Fruit fly (Drosophila melanogaster) whole organism, prepupa: Measurements from ENCODE around the gene CG6709.

Source experiments
- Blimp-1 ChIP-seq: fragments of 200-800 bp; sonication (Bioruptor generic); optimal IDR thresholded peaks from 3 replicates; lab custom pipeline; 2017; ENCODE audit warnings: missing biosample characterization, missing genetic modification characterization, mild to moderate bottlenecking, moderate library complexity, missing genetic modification reagents
- CG10631 ChIP-seq: fragments of 200-800 bp; sonication (Bioruptor generic); optimal IDR thresholded peaks from 2 replicates; lab custom pipeline; 2016; ENCODE audit warnings: missing biosample characterization, missing genetic modification characterization
- CG10669 ChIP-seq: fragments of 200-800 bp; sonication (Bioruptor generic); optimal IDR thresholded peaks from 3 replicates; lab custom pipeline; 2018; ENCODE audit warnings: missing biosample characterization, mild to moderate bottlenecking, missing genetic modification characterization, moderate library complexity
- CG11294 ChIP-seq: fragments of 200-800 bp; sonication (Bioruptor generic); IDR thresholded peaks from 2 replicates; pipeline ENCODE4 v1.3.6; 2022; ENCODE audit warnings: missing biosample characterization, missing genetic modification characterization
- CG11762 ChIP-seq: fragments of 200-800 bp; sonication (Bioruptor generic); optimal IDR thresholded peaks from 3 replicates; lab custom pipeline; 2016; ENCODE audit warnings: missing biosample characterization, missing genetic modification characterization; ENCODE audit not compliant: insufficient read depth
- CG11902 ChIP-seq: fragments of 200-800 bp; sonication (Bioruptor generic); optimal IDR thresholded peaks from 3 replicates; lab custom pipeline; 2016; ENCODE audit warnings: missing biosample characterization, missing genetic modification characterization
- CG15336 ChIP-seq: fragments of 200-800 bp; sonication (Bioruptor generic); IDR thresholded peaks from 2 replicates; pipeline ENCODE4 v1.3.6; 2022; ENCODE audit warnings: missing biosample characterization, missing genetic modification characterization
- CG1621 ChIP-seq: fragments of 200-800 bp; sonication (Bioruptor generic); optimal IDR thresholded peaks from 3 replicates; lab custom pipeline; 2018; ENCODE audit warnings: missing biosample characterization, mild to moderate bottlenecking, missing genetic modification characterization
- CG16779 ChIP-seq: fragments of 200-800 bp; sonication (Bioruptor generic); optimal IDR thresholded peaks from 3 replicates; lab custom pipeline; 2017; ENCODE audit warnings: missing biosample characterization, mild to moderate bottlenecking, missing genetic modification characterization
- CG3032 ChIP-seq: fragments of 200-800 bp; optimal IDR thresholded peaks from 2 replicates; lab custom pipeline; 2019; ENCODE audit warnings: missing biosample characterization, mild to moderate bottlenecking, missing genetic modification characterization, moderate library complexity
- CG32006 ChIP-seq: fragments of 200-800 bp; sonication (Bioruptor generic); optimal IDR thresholded peaks from 3 replicates; lab custom pipeline; 2017; ENCODE audit warnings: missing biosample characterization, mild to moderate bottlenecking, missing genetic modification characterization
- CG34406 ChIP-seq: fragments of 200-800 bp; sonication (Bioruptor generic); optimal IDR thresholded peaks from 3 replicates; lab custom pipeline; 2016; ENCODE audit warnings: missing biosample characterization, missing genetic modification characterization
- CG3919 ChIP-seq: fragments of 200-800 bp; sonication (Bioruptor generic); optimal IDR thresholded peaks from 3 replicates; lab custom pipeline; 2016; ENCODE audit warnings: missing biosample characterization, missing genetic modification characterization
- CG6163 ChIP-seq: fragments of 200-800 bp; sonication (Bioruptor generic); IDR thresholded peaks from 3 replicates; pipeline ENCODE4 v1.3.6; 2022; ENCODE audit warnings: missing biosample characterization, missing genetic modification characterization
- CG6792 ChIP-seq: fragments of 200-800 bp; sonication (Bioruptor generic); optimal IDR thresholded peaks from 3 replicates; lab custom pipeline; 2016; ENCODE audit warnings: missing biosample characterization, missing genetic modification characterization
- CG6854 ChIP-seq: fragments of 200-800 bp; sonication (Bioruptor generic); optimal IDR thresholded peaks from 2 replicates; lab custom pipeline; 2017; ENCODE audit warnings: missing biosample characterization, mild to moderate bottlenecking, missing genetic modification characterization
- CG8119 ChIP-seq: fragments of 200-800 bp; sonication (Bioruptor generic); IDR thresholded peaks from 3 replicates; pipeline ENCODE4 v1.3.6; 2022; ENCODE audit warnings: missing biosample characterization, missing genetic modification characterization
- CG8319 ChIP-seq: fragments of 200-800 bp; sonication (Bioruptor generic); optimal IDR thresholded peaks from 3 replicates; lab custom pipeline; 2016; ENCODE audit warnings: missing biosample characterization, missing genetic modification characterization
- CG8632 ChIP-seq: fragments of 200-800 bp; sonication (Bioruptor generic); optimal IDR thresholded peaks from 3 replicates; lab custom pipeline; 2016; ENCODE audit warnings: missing biosample characterization, missing genetic modification characterization
- Eip75B ChIP-seq: fragments of 200-800 bp; sonication (Bioruptor generic); optimal IDR thresholded peaks from 3 replicates; lab custom pipeline; 2016; ENCODE audit warnings: missing biosample characterization, missing genetic modification characterization
- Eip78C ChIP-seq: fragments of 200-800 bp; sonication (Bioruptor generic); peaks from one replicate; lab custom pipeline; 2016; ENCODE audit warnings: missing biosample characterization, missing genetic modification characterization
- Eip93F ChIP-seq: fragments of 200-800 bp; sonication (Bioruptor generic); optimal IDR thresholded peaks from 2 replicates; lab custom pipeline; 2016; ENCODE audit warnings: missing biosample characterization, mild to moderate bottlenecking, missing genetic modification characterization
- Ets21C ChIP-seq: fragments of 200-800 bp; sonication (Bioruptor generic); optimal IDR thresholded peaks from 3 replicates; lab custom pipeline; 2016; ENCODE audit warnings: missing biosample characterization, missing genetic modification characterization
- Ets96B ChIP-seq: fragments of 200-800 bp; optimal IDR thresholded peaks from 2 replicates; lab custom pipeline; 2019; ENCODE audit warnings: missing biosample characterization, mild to moderate bottlenecking, missing genetic modification characterization, moderate library complexity
- Gug ChIP-seq: fragments of 200-800 bp; sonication (Bioruptor generic); IDR thresholded peaks from 2 replicates; pipeline ENCODE4 v1.3.6; 2022; ENCODE audit warnings: missing biosample characterization, missing genetic modification characterization
- Hr4 ChIP-seq: fragments of 200-800 bp; sonication (Bioruptor generic); optimal IDR thresholded peaks from 3 replicates; lab custom pipeline; 2016; ENCODE audit warnings: missing biosample characterization, missing genetic modification characterization
- Met ChIP-seq: fragments of 200-800 bp; sonication (Bioruptor generic); optimal IDR thresholded peaks from 3 replicates; lab custom pipeline; 2016; ENCODE audit warnings: missing biosample characterization, missing genetic modification characterization
- Sox102F ChIP-seq: fragments of 200-800 bp; sonication (Bioruptor generic); optimal IDR thresholded peaks from 2 replicates; lab custom pipeline; 2016; ENCODE audit warnings: missing biosample characterization, mild to moderate bottlenecking, missing genetic modification characterization
- Sox14 ChIP-seq: fragments of 200-800 bp; sonication (Bioruptor generic); optimal IDR thresholded peaks from 3 replicates; lab custom pipeline; 2016; ENCODE audit warnings: missing biosample characterization, missing genetic modification characterization
- Sox15 ChIP-seq: fragments of 200-800 bp; sonication (Bioruptor generic); optimal IDR thresholded peaks from 3 replicates; lab custom pipeline; 2016; ENCODE audit warnings: missing biosample characterization, missing genetic modification characterization
- achi ChIP-seq: fragments of 200-800 bp; sonication (Bioruptor generic); optimal IDR thresholded peaks from 3 replicates; lab custom pipeline; 2016; ENCODE audit warnings: missing biosample characterization, missing genetic modification characterization
- acj6 ChIP-seq: fragments of 200-800 bp; sonication (Bioruptor generic); optimal IDR thresholded peaks from 3 replicates; lab custom pipeline; 2016; ENCODE audit warnings: missing biosample characterization, missing genetic modification characterization
- cyc ChIP-seq: fragments of 200-800 bp; sonication (Bioruptor generic); optimal IDR thresholded peaks from 3 replicates; lab custom pipeline; 2016; ENCODE audit warnings: missing biosample characterization, missing genetic modification characterization
- dac ChIP-seq: fragments of 200-800 bp; sonication (Bioruptor generic); optimal IDR thresholded peaks from 2 replicates; lab custom pipeline; 2017; ENCODE audit warnings: missing biosample characterization, mild to moderate bottlenecking, missing genetic modification characterization
- dsx ChIP-seq: fragments of 200-800 bp; optimal IDR thresholded peaks from 3 replicates; lab custom pipeline; 2019; ENCODE audit warnings: missing biosample characterization, mild to moderate bottlenecking, missing genetic modification characterization, moderate library complexity; ENCODE audit not compliant: poor library complexity, severe bottlenecking
- eg ChIP-seq: fragments of 200-800 bp; sonication (Bioruptor generic); IDR thresholded peaks from 3 replicates; pipeline ENCODE4 v1.3.6; 2022; ENCODE audit warnings: missing biosample characterization, missing genetic modification characterization
- fd59A ChIP-seq: fragments of 200-800 bp; sonication (Bioruptor generic); optimal IDR thresholded peaks from 2 replicates; lab custom pipeline; 2017; ENCODE audit warnings: missing biosample characterization, mild to moderate bottlenecking, missing genetic modification characterization, missing genetic modification reagents
- fd85E ChIP-seq: fragments of 200-800 bp; sonication (Bioruptor generic); optimal IDR thresholded peaks from 3 replicates; lab custom pipeline; 2016; ENCODE audit warnings: missing biosample characterization, missing genetic modification characterization
- fkh ChIP-seq: fragments of 200-800 bp; sonication (Bioruptor generic); optimal IDR thresholded peaks from 3 replicates; lab custom pipeline; 2017; ENCODE audit warnings: missing biosample characterization, mild to moderate bottlenecking, missing genetic modification characterization, moderate library complexity
- lz ChIP-seq: fragments of 200-800 bp; sonication (Bioruptor generic); optimal IDR thresholded peaks from 3 replicates; lab custom pipeline; 2016; ENCODE audit warnings: missing biosample characterization, missing genetic modification characterization
- pdm3 ChIP-seq: fragments of 200-800 bp; sonication (Bioruptor generic); optimal IDR thresholded peaks from 3 replicates; lab custom pipeline; 2016; ENCODE audit warnings: missing biosample characterization, missing genetic modification characterization
- salr ChIP-seq, 2 experiments: fragments of 200-800 bp; sonication (Bioruptor generic); optimal IDR thresholded peaks; 3 replicates each; lab custom pipeline; 2016 to 2018; ENCODE audit warnings: missing biosample characterization in 2 of 2, missing genetic modification characterization in 2 of 2, mild to moderate bottlenecking in 1 of 2
- spab ChIP-seq: fragments of 200-800 bp; sonication (Bioruptor generic); optimal IDR thresholded peaks from 2 replicates; lab custom pipeline; 2017; ENCODE audit warnings: missing biosample characterization, mild to moderate bottlenecking, missing genetic modification characterization, missing genetic modification reagents
- ss ChIP-seq, 2 experiments: fragments of 200-800 bp; sonication (Bioruptor generic); optimal IDR thresholded peaks; 2 replicates in 1 of 2; 3 replicates in 1 of 2; lab custom pipeline; 2017 to 2018; ENCODE audit warnings: mild to moderate bottlenecking in 2 of 2, missing biosample characterization in 2 of 2, missing genetic modification characterization in 2 of 2, moderate library complexity in 1 of 2
- svp ChIP-seq: fragments of 200-800 bp; sonication (Bioruptor generic); peaks from one replicate; lab custom pipeline; 2016; ENCODE audit warnings: missing biosample characterization, missing genetic modification characterization
- topi ChIP-seq: fragments of 200-800 bp; sonication (Bioruptor generic); optimal IDR thresholded peaks from 3 replicates; lab custom pipeline; 2016; ENCODE audit warnings: missing biosample characterization, missing genetic modification characterization
- vri ChIP-seq: fragments of 200-800 bp; sonication (Bioruptor generic); optimal IDR thresholded peaks from 3 replicates; lab custom pipeline; 2016; ENCODE audit warnings: missing biosample characterization, mild to moderate bottlenecking, missing genetic modification characterization

CG6709 gene

DNA sequence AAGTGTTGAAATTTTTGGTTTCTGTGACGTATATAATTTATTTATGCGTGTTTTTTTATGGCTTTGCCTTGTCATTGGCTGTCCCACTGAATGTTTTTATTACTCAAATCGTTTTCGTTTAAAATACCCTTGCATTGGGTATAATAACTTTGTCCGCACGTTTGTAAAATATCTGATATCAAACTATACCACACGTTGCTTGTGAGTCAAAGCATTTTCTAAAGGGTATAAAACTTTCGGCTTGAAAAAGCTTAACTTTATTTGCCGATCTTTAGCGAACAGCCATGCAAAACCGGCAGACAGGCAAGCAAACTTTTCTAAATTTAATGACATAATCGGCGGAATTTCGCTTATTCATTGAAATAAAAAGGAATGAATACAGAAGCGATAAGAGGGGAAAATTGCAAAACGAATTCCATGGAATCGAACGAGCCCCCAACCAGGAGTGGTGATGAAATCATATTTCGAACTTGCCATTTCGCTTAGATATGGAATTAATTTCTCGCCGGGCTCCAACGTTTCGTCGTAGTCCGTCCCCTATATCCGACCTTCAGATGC, 47.0 kb downstream of the CG6709 start (continued):
- TF ChIP-seq CG11902 (GFP tag; lab: Kevin White, UChicago) (no peak), Eip75B (GFP tag; lab: Kevin White, UChicago) (no peak), Sox102F (GFP tag; lab: Kevin White, UChicago) (no peak), Met (GFP tag; lab: Kevin White, UChicago) (no peak), Ets21C (GFP tag; lab: Kevin White, UChicago) (peak; percentile 22), eg (GFP tag; lab: Robert Waterston, UW) (0 out of 3 replicates have a peak, but pooled peaks have one; percentile 30), CG32006 (GFP tag; lab: Kevin White, UChicago) (no peak), salr (GFP tag; optimal IDR thresholded peaks at IDR 0.05; lab: Kevin White, UChicago) (no peak), Blimp-1 (GFP tag; lab: Kevin White, UChicago) (peak; percentile 12), CG10669 (GFP tag; lab: Kevin White, UChicago) (no peak), pdm3 (no peak), acj6 (no peak), CG16779 (no peak), vri (GFP tag; lab: Kevin White, UChicago) (peak; percentile 86), CG6163 (GFP tag; lab: Robert Waterston, UW) (no peak)

dm6 chr3L:9846577-9847342, 47.8 kb downstream of the CG6709 start:
- TF ChIP-seq spab (GFP tag; lab: Kevin White, UChicago) (no peak), Sox14 (peak; percentile 28), CG11762 (no peak), pdm3 (no peak), Eip78C (GFP tag; lab: Kevin White, UChicago) (peak; percentile 17), CG10631 (GFP tag; lab: Kevin White, UChicago) (no peak), Sox102F (GFP tag; lab: Kevin White, UChicago) (no peak), CG8319 (GFP tag; lab: Kevin White, UChicago) (no peak), dsx (GFP tag; lab: Kevin White, UChicago) (peak; percentile 28), CG32006 (GFP tag; lab: Kevin White, UChicago) (no peak), CG8632 (GFP tag; lab: Kevin White, UChicago) (no peak), Gug (no peak), fd85E (GFP tag; lab: Kevin White, UChicago) (no peak), lz (GFP tag; lab: Kevin White, UChicago) (no peak), Ets96B (peak; percentile 41), fd59A (GFP tag; lab: Kevin White, UChicago) (no peak), Eip75B (GFP tag; lab: Kevin White, UChicago) (no peak), topi (GFP tag; lab: Kevin White, UChicago) (no peak), Ets21C (GFP tag; lab: Kevin White, UChicago) (no peak), ss (GFP tag; optimal IDR thresholded peaks at IDR 0.05; lab: Kevin White, UChicago) (peak in 1 of 2 experiments; percentile 13), CG34406 (GFP tag; lab: Kevin White, UChicago) (no peak), salr (GFP tag; optimal IDR thresholded peaks at IDR 0.05; lab: Kevin White, UChicago) (no peak), Sox15 (GFP tag; lab: Kevin White, UChicago) (no peak), CG6792 (GFP tag; lab: Kevin White, UChicago) (no peak), CG3919 (GFP tag; lab: Kevin White, UChicago) (no peak), CG15336 (GFP tag; lab: Robert Waterston, UW) (no peak), CG1621 (peak; percentile 12), achi (GFP tag; lab: Kevin White, UChicago) (no peak), CG11294 (no peak), cyc (GFP tag; lab: Kevin White, UChicago) (no peak), Hr4 (GFP tag; lab: Kevin White, UChicago) (no peak), dac (GFP tag; lab: Kevin White, UChicago) (no peak), CG11902 (GFP tag; lab: Kevin White, UChicago) (no peak), svp (GFP tag; lab: Kevin White, UChicago) (peak; percentile 73), CG16779 (peak; percentile 62), CG6854 (GFP tag; lab: Kevin White, UChicago) (no peak), CG8119 (GFP tag; lab: Robert Waterston, UW) (peak; percentile 25; the same call in 1 of the 3 replicates), Eip93F (GFP tag; lab: Kevin White, UChicago) (no peak), CG3032 (tag; lab: Kevin White, UChicago) (peak; percentile 22), acj6 (no peak), fkh (peak; percentile 68)
